Fruit fly (Drosophila melanogaster) whole organism, wandering third instar larva: ENCODE measurements around the gene CG12783.

Source experiments
- CG32264 ChIP-seq: fragments of 200-800 bp; sonication (Bioruptor generic); optimal IDR thresholded peaks from 2 replicates; lab custom pipeline; 2016; ENCODE audit warnings: missing biosample characterization, missing genetic modification characterization
- Hnf4 ChIP-seq: fragments of 200-800 bp; sonication (Bioruptor generic); optimal IDR thresholded peaks from 2 replicates; lab custom pipeline; 2016; ENCODE audit warnings: missing biosample characterization, mild to moderate bottlenecking, missing genetic modification characterization
- Hr83 ChIP-seq: fragments of 200-300 bp; sonication (Bioruptor generic); optimal IDR thresholded peaks from 2 replicates; lab custom pipeline; 2016; ENCODE audit warnings: missing biosample characterization, mild to moderate bottlenecking, missing genetic modification characterization, moderate library complexity; ENCODE audit not compliant: poor library complexity, severe bottlenecking
- Mio ChIP-seq: sonication (Bioruptor generic); optimal IDR thresholded peaks from 2 replicates; lab custom pipeline; 2016; ENCODE audit warnings: missing biosample characterization, missing genetic modification characterization
- Myc ChIP-seq: fragments of >200 bp; optimal IDR thresholded peaks from 2 replicates; lab custom pipeline; 2017
- Sp1 ChIP-seq: fragments of 200-800 bp; sonication (Bioruptor generic); optimal IDR thresholded peaks from 3 replicates; lab custom pipeline; 2019; ENCODE audit warnings: missing biosample characterization, mild to moderate bottlenecking, missing genetic modification characterization, moderate library complexity
- brk ChIP-seq: fragments of 200-800 bp; sonication (Bioruptor generic); optimal IDR thresholded peaks from 2 replicates; lab custom pipeline; 2016; ENCODE audit warnings: missing biosample characterization, mild to moderate bottlenecking, missing genetic modification characterization
- dmrt93B ChIP-seq: fragments of 200-800 bp; sonication (Bioruptor generic); optimal IDR thresholded peaks from 2 replicates; lab custom pipeline; 2018; ENCODE audit warnings: missing biosample characterization, mild to moderate bottlenecking, missing genetic modification characterization
- ey ChIP-seq: fragments of 200-800 bp; sonication (Bioruptor generic); optimal IDR thresholded peaks from 2 replicates; lab custom pipeline; 2016; ENCODE audit warnings: missing biosample characterization, missing genetic modification characterization
- h ChIP-seq: fragments of 200-800 bp; sonication (Bioruptor generic); optimal IDR thresholded peaks from 3 replicates; lab custom pipeline; 2016; ENCODE audit warnings: missing biosample characterization, mild to moderate bottlenecking, missing genetic modification characterization
- pan ChIP-seq: fragments of >200 bp; optimal IDR thresholded peaks from 2 replicates; lab custom pipeline; 2017
- psq ChIP-seq: fragments of 200-800 bp; sonication (Bioruptor generic); optimal IDR thresholded peaks from 3 replicates; lab custom pipeline; 2017; ENCODE audit warnings: missing biosample characterization, mild to moderate bottlenecking, missing genetic modification characterization, moderate library complexity
- usp ChIP-seq: fragments of >200 bp; optimal IDR thresholded peaks from 2 replicates; lab custom pipeline; 2017; ENCODE audit warnings: missing biosample characterization, missing genetic modification characterization

DNA sequence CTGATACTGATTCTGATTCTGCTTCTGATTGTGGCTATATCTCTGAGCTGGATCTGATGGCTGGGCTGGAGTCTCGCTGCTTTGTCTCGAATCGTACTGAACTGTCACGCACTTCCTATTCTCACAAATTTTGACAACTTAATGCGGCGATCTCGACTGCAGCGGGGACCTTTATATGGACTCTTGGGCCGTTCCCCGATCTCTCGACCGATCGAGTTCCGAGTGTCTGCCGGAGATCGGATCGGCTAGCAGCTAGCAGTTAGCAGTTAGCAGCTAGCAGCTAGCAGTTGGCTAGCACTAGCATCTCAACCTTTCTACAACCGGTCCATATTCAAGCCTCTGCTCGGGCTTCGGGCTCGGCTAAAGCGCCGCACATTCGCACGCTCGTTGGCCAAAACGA lies 8.5 kb downstream of the CG12783 start, which contains the start of gene CG10345:
- TF ChIP-seq usp (no peak), Hr83 (no peak), psq (GFP tag; lab: Kevin White, UChicago) (no peak), brk (no peak), Myc (lab: Kevin White, UChicago) (no peak), dmrt93B (GFP tag; lab: Kevin White, UChicago) (no peak), Sp1 (GFP tag; lab: Kevin White, UChicago) (no peak), Hnf4 (no peak), h (GFP tag; lab: Kevin White, UChicago) (no peak), ey (GFP tag; lab: Kevin White, UChicago) (no peak), pan (no peak), CG32264 (GFP tag; lab: Kevin White, UChicago) (no peak), Mio (GFP tag; lab: Kevin White, UChicago) (no peak)
